Fruit fly (Drosophila melanogaster) whole organism, adult: Measurements from ENCODE around the gene Rbcn-3A.

Source experiments
- CG11617 ChIP-seq: fragments of 200-800 bp; sonication (Bioruptor generic); optimal IDR thresholded peaks from 2 replicates; lab custom pipeline; 2017; ENCODE audit warnings: mild to moderate bottlenecking, missing biosample characterization, missing genetic modification reagents, missing genetic modification characterization
- CG12768 ChIP-seq: fragments of 200-800 bp; sonication (Bioruptor generic); optimal IDR thresholded peaks from 2 replicates; lab custom pipeline; 2017; ENCODE audit warnings: missing biosample characterization, missing genetic modification characterization, mild to moderate bottlenecking, moderate library complexity, missing genetic modification reagents
- CG14711 ChIP-seq: fragments of 200-800 bp; sonication (Bioruptor generic); optimal IDR thresholded peaks from 2 replicates; lab custom pipeline; 2018; ENCODE audit warnings: missing biosample characterization, mild to moderate bottlenecking, missing genetic modification characterization, moderate library complexity
- CG1620 ChIP-seq: fragments of 200-800 bp; sonication (Bioruptor generic); optimal IDR thresholded peaks from 2 replicates; lab custom pipeline; 2016; ENCODE audit warnings: missing biosample characterization, missing genetic modification characterization
- CG33017 ChIP-seq: fragments of 200-800 bp; sonication (Bioruptor generic); optimal IDR thresholded peaks from 2 replicates; lab custom pipeline; 2018; ENCODE audit warnings: missing biosample characterization, mild to moderate bottlenecking, missing genetic modification characterization, moderate library complexity
- CG5204 ChIP-seq: fragments of 200-800 bp; sonication (Bioruptor generic); optimal IDR thresholded peaks from 2 replicates; lab custom pipeline; 2016; ENCODE audit warnings: missing biosample characterization, missing genetic modification characterization
- CG7045 ChIP-seq: fragments of 200-800 bp; sonication (Bioruptor generic); optimal IDR thresholded peaks from 2 replicates; lab custom pipeline; 2017; ENCODE audit warnings: missing biosample characterization, mild to moderate bottlenecking, missing genetic modification characterization
- CG7101 ChIP-seq: fragments of 200-800 bp; sonication (Bioruptor generic); optimal IDR thresholded peaks from 2 replicates; lab custom pipeline; 2018; ENCODE audit warnings: missing biosample characterization, mild to moderate bottlenecking, missing genetic modification characterization, moderate library complexity
- Clk ChIP-seq: fragments of 200-800 bp; sonication (Bioruptor generic); optimal IDR thresholded peaks from 2 replicates; lab custom pipeline; 2017; ENCODE audit warnings: missing biosample characterization, missing genetic modification characterization
- Crg-1 ChIP-seq: fragments of 200-800 bp; sonication (Bioruptor generic); optimal IDR thresholded peaks from 2 replicates; lab custom pipeline; 2016; ENCODE audit warnings: missing biosample characterization, missing genetic modification characterization
- Hr96 ChIP-seq: fragments of 200-800 bp; sonication (Bioruptor generic); optimal IDR thresholded peaks from 2 replicates; lab custom pipeline; 2016; ENCODE audit warnings: missing biosample characterization, missing genetic modification characterization
- Mnt ChIP-seq: fragments of 200-800 bp; sonication (Bioruptor generic); optimal IDR thresholded peaks from 2 replicates; lab custom pipeline; 2016; ENCODE audit warnings: missing biosample characterization, mild to moderate bottlenecking, missing genetic modification characterization
- bab1 ChIP-seq: fragments of 200-800 bp; sonication (Bioruptor generic); optimal IDR thresholded peaks from 3 replicates; lab custom pipeline; 2019; ENCODE audit warnings: missing biosample characterization, mild to moderate bottlenecking, missing genetic modification characterization, moderate library complexity
- pad ChIP-seq: fragments of 200-800 bp; sonication (Bioruptor generic); optimal IDR thresholded peaks from 3 replicates; lab custom pipeline; 2017; ENCODE audit warnings: missing biosample characterization, missing genetic modification characterization, mild to moderate bottlenecking, moderate library complexity, missing genetic modification reagents

DNA sequence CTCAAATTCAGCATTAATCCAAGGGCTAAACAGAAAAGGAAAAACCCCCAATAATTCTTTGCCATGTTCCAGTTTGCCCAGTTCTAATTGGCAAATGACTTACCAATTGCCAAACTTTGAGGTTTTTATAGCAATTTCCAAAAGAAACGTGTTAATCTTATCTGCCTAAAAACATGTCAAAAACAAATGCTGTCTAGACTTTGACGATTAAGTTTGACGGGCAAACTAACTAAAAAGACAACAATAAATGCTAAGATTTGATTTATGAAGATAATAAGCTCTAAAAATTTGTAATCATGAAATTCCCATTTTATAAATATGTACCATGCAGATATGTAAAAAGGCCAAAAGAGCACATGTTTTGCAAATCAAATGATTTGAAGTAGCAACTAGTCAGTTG lies 56.7 kb downstream of the Rbcn-3A start, which contains the start of gene CG32751:
- no peak for TF ChIP-seq bab1 (GFP tag; lab: Kevin White, UChicago)
- TF ChIP-seq CG5204 (GFP tag; lab: Kevin White, UChicago): no peak
- TF ChIP-seq CG1620 (GFP tag; lab: Kevin White, UChicago): no peak
- TF ChIP-seq CG33017 (tag; lab: Kevin White, UChicago): no peak
- TF ChIP-seq CG14711 (tag; lab: Kevin White, UChicago): no peak
- TF ChIP-seq Mnt (GFP tag; lab: Kevin White, UChicago): no peak
- TF ChIP-seq CG12768: no peak
- TF ChIP-seq CG7045 (GFP tag; lab: Kevin White, UChicago): no peak
- no peak for TF ChIP-seq Clk (GFP tag; lab: Kevin White, UChicago)
- no peak for TF ChIP-seq Hr96 (GFP tag; lab: Kevin White, UChicago)
- TF ChIP-seq CG7101 (tag; lab: Kevin White, UChicago): no peak
- TF ChIP-seq pad: no peak
- TF ChIP-seq CG11617: no peak
- no peak for TF ChIP-seq Crg-1 (GFP tag; lab: Kevin White, UChicago)
